Fruit fly (Drosophila melanogaster) whole organism, embryonic: ENCODE results near the gene CG18507.
A peak's percentile ranks its signal among the peaks of the same experiment; 100 is the strongest.

Experiments used
- Bgb ChIP-seq: fragments of 200-800 bp; sonication (Bioruptor generic); IDR thresholded peaks from 2 replicates; pipeline ENCODE4 v1.3.6; 2022; ENCODE audit warnings: missing biosample characterization, missing genetic modification characterization; ENCODE audit not compliant: partially characterized antibody
- CG10565 ChIP-seq: fragments of 200-800 bp; sonication (Bioruptor generic); optimal IDR thresholded peaks from 3 replicates; lab custom pipeline; 2016; ENCODE audit warnings: missing biosample characterization, mild to moderate bottlenecking, missing genetic modification characterization
- CG14965 ChIP-seq: fragments of 200-800 bp; sonication (Bioruptor generic); optimal IDR thresholded peaks from 2 replicates; lab custom pipeline; 2016; ENCODE audit warnings: missing biosample characterization, missing genetic modification characterization, borderline replicate concordance
- CG16813 ChIP-seq: fragments of 200-800 bp; sonication (Bioruptor generic); IDR thresholded peaks from 3 replicates; pipeline ENCODE4 v1.3.6; 2022; ENCODE audit warnings: missing biosample characterization, missing genetic modification characterization; ENCODE audit not compliant: partially characterized antibody
- CG17361 ChIP-seq: fragments of 200-800 bp; sonication (Bioruptor generic); IDR thresholded peaks from 3 replicates; pipeline ENCODE4 v1.3.6; 2022; ENCODE audit warnings: missing biosample characterization, missing genetic modification characterization
- CG2116 ChIP-seq: fragments of 200-800 bp; sonication (Bioruptor generic); optimal IDR thresholded peaks from 3 replicates; lab custom pipeline; 2018; ENCODE audit warnings: missing biosample characterization, mild to moderate bottlenecking, missing genetic modification characterization
- CG2678 ChIP-seq: fragments of 200-800 bp; sonication (Bioruptor generic); optimal IDR thresholded peaks from 3 replicates; lab custom pipeline; 2019; ENCODE audit warnings: missing biosample characterization, mild to moderate bottlenecking, missing genetic modification characterization, moderate library complexity
- CG32532 ChIP-seq: fragments of 200-800 bp; sonication (Bioruptor generic); IDR thresholded peaks from 2 replicates; pipeline ENCODE4 v1.3.6; 2022; ENCODE audit warnings: missing biosample characterization, missing genetic modification characterization
- CG3726 ChIP-seq: fragments of 200-800 bp; sonication (Bioruptor generic); IDR thresholded peaks from 3 replicates; pipeline ENCODE4, ENCODE4 v1.3.6; 2022; ENCODE audit warnings: missing biosample characterization, missing genetic modification characterization
- CG7556 ChIP-seq: fragments of 200-800 bp; sonication (Bioruptor generic); optimal IDR thresholded peaks from 2 replicates; lab custom pipeline; 2017; ENCODE audit warnings: missing biosample characterization, mild to moderate bottlenecking, missing genetic modification characterization
- CG9215 ChIP-seq: fragments of 200-800 bp; sonication (Bioruptor generic); IDR thresholded peaks from 2 replicates; pipeline ENCODE4 v1.3.6; 2022; ENCODE audit warnings: missing biosample characterization, missing genetic modification characterization
- CG9932 ChIP-seq: fragments of 200-800 bp; sonication (Bioruptor generic); IDR thresholded peaks from 2 replicates; pipeline ENCODE4 v1.3.6; 2022; ENCODE audit warnings: missing biosample characterization, missing genetic modification characterization
- CoRest ChIP-seq: fragments of 200-800 bp; sonication (Bioruptor generic); optimal IDR thresholded peaks from 3 replicates; lab custom pipeline; 2018; ENCODE audit warnings: missing biosample characterization, mild to moderate bottlenecking, missing genetic modification characterization, moderate library complexity
- Dbx ChIP-seq: fragments of 200-800 bp; sonication (Bioruptor generic); IDR thresholded peaks from 3 replicates; pipeline ENCODE4 v1.3.6; 2022; ENCODE audit warnings: missing biosample characterization, missing genetic modification characterization
- Drgx ChIP-seq: fragments of 200-800 bp; sonication (Bioruptor generic); IDR thresholded peaks from 2 replicates; pipeline ENCODE4 v1.3.6; 2022; ENCODE audit warnings: missing biosample characterization, missing genetic modification characterization
- E2f2 ChIP-seq: fragments of 200-800 bp; sonication (Bioruptor generic); IDR thresholded peaks from 2 replicates; pipeline ENCODE4 v1.3.6; 2022; ENCODE audit warnings: missing biosample characterization, missing genetic modification characterization
- Jarid2 ChIP-seq: fragments of 200-800 bp; sonication (Bioruptor generic); optimal IDR thresholded peaks from 3 replicates; lab custom pipeline; 2017; ENCODE audit warnings: mild to moderate bottlenecking, missing biosample characterization, missing genetic modification reagents, missing genetic modification characterization
- Mes4 ChIP-seq: fragments of 200-800 bp; sonication (Bioruptor generic); optimal IDR thresholded peaks from 2 replicates; lab custom pipeline; 2016; ENCODE audit warnings: missing biosample characterization, missing genetic modification characterization
- Opbp ChIP-seq: fragments of 200-800 bp; sonication (Bioruptor generic); IDR thresholded peaks from 3 replicates; pipeline ENCODE4 v1.3.6; 2022; ENCODE audit warnings: missing biosample characterization, missing genetic modification characterization; ENCODE audit not compliant: partially characterized antibody
- Pdp1 ChIP-seq, 2 experiments: fragments of 200-800 bp; sonication (Bioruptor generic); optimal IDR thresholded peaks; 3 replicates each; lab custom pipeline; 2016; ENCODE audit warnings: missing biosample characterization in 2 of 2, missing genetic modification characterization in 2 of 2, mild to moderate bottlenecking in 1 of 2, moderate library complexity in 1 of 2
- Rfx ChIP-seq: fragments of 200-800 bp; sonication (Bioruptor generic); IDR thresholded peaks from 2 replicates; pipeline ENCODE4 v1.3.6; 2022; ENCODE audit warnings: missing biosample characterization, missing genetic modification characterization
- Rx ChIP-seq: fragments of 200-800 bp; sonication (Bioruptor generic); IDR thresholded peaks from 2 replicates; pipeline ENCODE4 v1.3.6; 2022; ENCODE audit warnings: missing biosample characterization, missing genetic modification characterization
- Side ChIP-seq: fragments of 200-800 bp; sonication (Bioruptor generic); optimal IDR thresholded peaks from 2 replicates; lab custom pipeline; 2016; ENCODE audit warnings: missing biosample characterization, missing genetic modification characterization
- Trl ChIP-seq, 3 experiments: fragments of >200 bp in 2 of 3; fragments of 200-800 bp in 1 of 3; sonication (Bioruptor generic) in 1 of 3; optimal IDR thresholded peaks; 2 replicates in 1 of 3; 3 replicates in 2 of 3; lab custom pipeline; 2016 to 2017; ENCODE audit warnings: missing biosample characterization in 1 of 3, missing genetic modification characterization in 1 of 3
- Xrp1 ChIP-seq: fragments of 200-800 bp; sonication (Bioruptor generic); IDR thresholded peaks from 2 replicates; pipeline ENCODE4 v1.3.6; 2022; ENCODE audit warnings: missing biosample characterization, missing genetic modification characterization
- ab ChIP-seq: fragments of 200-800 bp; sonication (Bioruptor generic); optimal IDR thresholded peaks from 2 replicates; lab custom pipeline; 2016; ENCODE audit warnings: missing biosample characterization, missing genetic modification characterization
- al ChIP-seq: fragments of 200-800 bp; sonication (Bioruptor generic); IDR thresholded peaks from 2 replicates; pipeline ENCODE4 v1.3.6; 2022; ENCODE audit warnings: missing biosample characterization, missing genetic modification characterization
- ara ChIP-seq: fragments of 200-800 bp; sonication (Bioruptor generic); IDR thresholded peaks from 2 replicates; pipeline ENCODE4 v1.3.6; 2022; ENCODE audit warnings: missing biosample characterization, missing genetic modification characterization
- ash1 ChIP-seq: fragments of 200-800 bp; sonication (Bioruptor generic); optimal IDR thresholded peaks from 2 replicates; lab custom pipeline; 2018; ENCODE audit warnings: missing biosample characterization, mild to moderate bottlenecking, missing genetic modification characterization
- bigmax ChIP-seq: fragments of 200-800 bp; sonication (Bioruptor generic); optimal IDR thresholded peaks from 2 replicates; lab custom pipeline; 2018; ENCODE audit warnings: missing biosample characterization, mild to moderate bottlenecking, missing genetic modification characterization
- chinmo ChIP-seq: fragments of 200-800 bp; sonication (Bioruptor generic); IDR thresholded peaks from 4 replicates; pipeline ENCODE4 v1.3.6; 2022; ENCODE audit warnings: missing biosample characterization, missing genetic modification characterization; ENCODE audit not compliant: partially characterized antibody
- da ChIP-seq: fragments of 200-800 bp; sonication (Bioruptor generic); optimal IDR thresholded peaks from 2 replicates; lab custom pipeline; 2016; ENCODE audit warnings: missing biosample characterization, missing genetic modification characterization
- disco-r ChIP-seq: fragments of 200-800 bp; sonication (Bioruptor generic); optimal IDR thresholded peaks from 2 replicates; lab custom pipeline; 2016; ENCODE audit warnings: missing biosample characterization, missing genetic modification characterization
- gem ChIP-seq: fragments of 200-800 bp; sonication (Bioruptor generic); optimal IDR thresholded peaks from 2 replicates; lab custom pipeline; 2019; ENCODE audit warnings: missing biosample characterization, mild to moderate bottlenecking, missing genetic modification characterization, moderate library complexity
- gsb ChIP-seq: fragments of 200-800 bp; sonication (Bioruptor generic); IDR thresholded peaks from 2 replicates; pipeline ENCODE4 v1.3.6; 2022; ENCODE audit warnings: missing biosample characterization, missing genetic modification characterization
- inv ChIP-seq: fragments of 200-800 bp; sonication (Bioruptor generic); IDR thresholded peaks from 2 replicates; pipeline ENCODE4 v1.3.6; 2022; ENCODE audit warnings: missing biosample characterization, missing genetic modification characterization; ENCODE audit not compliant: partially characterized antibody
- lab ChIP-seq: fragments of 200-800 bp; sonication (Bioruptor generic); optimal IDR thresholded peaks from 3 replicates; lab custom pipeline; 2017; ENCODE audit warnings: missing biosample characterization, missing genetic modification characterization, mild to moderate bottlenecking, moderate library complexity, missing genetic modification reagents
- lola ChIP-seq, 3 experiments: fragments of >200 bp in 2 of 3; fragments of 200-800 bp in 1 of 3; sonication (Bioruptor generic) in 1 of 3; optimal IDR thresholded peaks; 2 replicates each; lab custom pipeline; 2017 to 2019; ENCODE audit warnings: missing biosample characterization in 3 of 3, missing genetic modification characterization in 3 of 3, mild to moderate bottlenecking in 1 of 3, moderate library complexity in 1 of 3
- nom ChIP-seq: fragments of 200-800 bp; sonication (Bioruptor generic); optimal IDR thresholded peaks from 2 replicates; lab custom pipeline; 2017; ENCODE audit warnings: missing biosample characterization, missing genetic modification characterization, mild to moderate bottlenecking, moderate library complexity, missing genetic modification reagents
- otp ChIP-seq: fragments of 200-800 bp; sonication (Bioruptor generic); IDR thresholded peaks from 3 replicates; pipeline ENCODE4, ENCODE4 v1.3.6; 2022; ENCODE audit warnings: missing biosample characterization, missing genetic modification characterization
- psq ChIP-seq: fragments of 200-800 bp; sonication (Bioruptor generic); optimal IDR thresholded peaks from 2 replicates; lab custom pipeline; 2017; ENCODE audit warnings: missing biosample characterization, missing genetic modification characterization
- pum ChIP-seq: fragments of 200-800 bp; sonication (Bioruptor generic); optimal IDR thresholded peaks from 2 replicates; lab custom pipeline; 2016; ENCODE audit warnings: missing biosample characterization, missing genetic modification characterization
- sqz ChIP-seq: fragments of 200-800 bp; sonication (Bioruptor generic); optimal IDR thresholded peaks from 3 replicates; lab custom pipeline; 2018; ENCODE audit warnings: missing biosample characterization, mild to moderate bottlenecking, missing genetic modification characterization
- sug ChIP-seq: fragments of 200-800 bp; optimal IDR thresholded peaks from 2 replicates; lab custom pipeline; 2019; ENCODE audit warnings: missing biosample characterization, mild to moderate bottlenecking, missing genetic modification characterization, moderate library complexity
- tup ChIP-seq: fragments of 200-800 bp; sonication (Bioruptor generic); optimal IDR thresholded peaks from 2 replicates; lab custom pipeline; 2016; ENCODE audit warnings: missing biosample characterization, mild to moderate bottlenecking, missing genetic modification characterization, moderate library complexity
- vfl ChIP-seq: fragments of 200-800 bp; sonication (Bioruptor generic); optimal IDR thresholded peaks from 2 replicates; lab custom pipeline; 2016; ENCODE audit warnings: missing biosample characterization, missing genetic modification characterization

CG18507 gene

DNA sequence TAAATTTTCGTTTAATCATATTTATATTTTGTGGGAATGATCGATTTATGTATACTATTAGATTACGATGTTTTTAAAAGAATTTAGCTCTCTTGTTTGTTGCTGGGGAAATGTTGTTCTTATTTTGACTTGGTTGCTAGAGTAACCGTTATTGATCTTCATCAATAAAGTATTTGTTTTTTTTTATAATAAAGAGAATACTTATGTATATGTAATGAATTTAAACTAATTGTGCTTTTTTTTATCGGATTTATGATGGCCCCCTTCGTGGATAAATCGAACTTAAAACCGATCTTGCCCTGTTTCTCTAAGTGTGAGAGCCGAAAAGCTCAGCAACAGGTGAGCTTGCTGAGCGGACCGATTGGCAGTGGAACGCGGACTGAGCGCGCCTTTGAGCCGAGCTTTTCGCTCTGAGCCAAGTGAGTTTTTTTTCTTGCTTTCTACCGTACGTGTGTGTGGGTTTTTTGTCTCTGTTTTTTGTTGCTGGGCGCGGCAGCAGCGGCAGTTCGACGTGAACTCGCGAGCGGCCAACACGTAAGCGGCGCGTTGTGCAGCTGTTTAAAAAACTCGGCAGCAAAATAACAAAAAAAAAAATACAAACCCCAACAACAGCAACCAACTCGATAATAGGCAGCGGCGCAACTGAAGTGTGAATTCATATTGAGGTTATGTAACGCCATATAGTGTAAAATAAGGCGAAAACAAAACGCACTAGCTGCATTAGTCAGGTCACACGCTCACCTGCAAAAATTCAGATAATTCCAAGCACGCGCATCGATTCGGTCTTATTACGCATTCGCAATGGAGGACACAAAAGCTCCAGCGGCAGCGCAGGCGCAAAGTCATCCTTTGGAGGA is at the start of gene CG18507 (continued):
- TF ChIP-seq CG32532 (GFP tag; lab: Robert Waterston, UW) (peak; percentile 50; the same call in 1 of the 2 replicates), CG2116 (no peak), Mes4 (GFP tag; lab: Kevin White, UChicago) (no peak), Drgx (GFP tag; lab: Robert Waterston, UW) (peak; percentile 75), Opbp (GFP tag; lab: Robert Waterston, UW) (peak; percentile 34; the same call in 1 of the 3 replicates), CG16813 (GFP tag; lab: Robert Waterston, UW) (no peak), al (GFP tag; lab: Robert Waterston, UW) (no peak; the same call in 1 of the 2 replicates), bigmax (GFP tag; lab: Kevin White, UChicago) (peak; percentile 79), Pdp1 (GFP tag; optimal IDR thresholded peaks at IDR 0.05; lab: Kevin White, UChicago) (peak in 1 of 2 experiments; percentile 84), CG9215 (GFP tag; lab: Robert Waterston, UW) (peak; percentile 38), CG2678 (peak; percentile 42), Dbx (0 out of 3 replicates have a peak, but pooled peaks have one; percentile 19), gem (tag; lab: Kevin White, UChicago) (peak; percentile 10), disco-r (GFP tag; lab: Kevin White, UChicago) (no peak), CG17361 (GFP tag; lab: Robert Waterston, UW) (peak; percentile 55; the same call in 2 of the 3 replicates), nom (GFP tag; lab: Kevin White, UChicago) (peak; percentile 90), E2f2 (GFP tag; lab: Robert Waterston, UW) (no peak), Xrp1 (GFP tag; lab: Robert Waterston, UW) (peak; percentile 16; the same call in 1 of the 2 replicates), CG14965 (GFP tag; lab: Kevin White, UChicago) (no peak), ara (0 out of 2 replicates have a peak, but pooled peaks have one; percentile 30), tup (no peak), Jarid2 (GFP tag; lab: Kevin White, UChicago) (peak; percentile 46), otp (GFP tag; lab: Robert Waterston, UW) (0 out of 3 replicates have a peak, but pooled peaks have one; percentile 11), sqz (peak; percentile 86), CG3726 (no peak), sug (tag; lab: Kevin White, UChicago) (peak; percentile 10), gsb (GFP tag; lab: Robert Waterston, UW) (no peak), Bgb (0 out of 2 replicates have a peak, but pooled peaks have one; percentile 19), chinmo (GFP tag; lab: Robert Waterston, UW) (peak; percentile 38; the same call in 1 of the 4 replicates), vfl (GFP tag; lab: Kevin White, UChicago) (no peak), ash1 (GFP tag; lab: Kevin White, UChicago) (no peak), CG10565 (GFP tag; lab: Kevin White, UChicago) (no peak), inv (GFP tag; lab: Robert Waterston, UW) (no peak), ab (no peak), CG7556 (GFP tag; lab: Kevin White, UChicago) (peak; percentile 13), da (GFP tag; lab: Kevin White, UChicago) (no peak), Rx (GFP tag; lab: Robert Waterston, UW) (0 out of 2 replicates have a peak, but pooled peaks have one; percentile 1), CoRest (tag; lab: Kevin White, UChicago) (no peak), Rfx (peak; percentile 43; the same call in 1 of the 2 replicates), psq (no peak), lab (GFP tag; lab: Kevin White, UChicago) (no peak), CG9932 (GFP tag; lab: Robert Waterston, UW) (peak; percentile 54), Trl (optimal IDR thresholded peaks at IDR 0.05; lab: Kevin White, UChicago) (peak; percentile 29 to 36), Trl (GFP tag; optimal IDR thresholded peaks at IDR 0.05; lab: Kevin White, UChicago) (no peak), lola (GFP tag; optimal IDR thresholded peaks at IDR 0.05; lab: Kevin White, UChicago) (peak in 1 of 3 experiments; percentile 1), pum (GFP tag; lab: Kevin White, UChicago) (no peak), Side (GFP tag; lab: Kevin White, UChicago) (no peak)
